Worm (Caenorhabditis elegans) whole organism, L4 larva: Measurements from ENCODE around the gene T08G2.2.

Source experiments
- attf-4 ChIP-seq: sonication (generic microtip); optimal IDR thresholded peaks from 3 replicates; lab custom pipeline; 2017; ENCODE audit warnings: missing biosample characterization, missing genetic modification characterization
- ceh-28 ChIP-seq: fragments of 150-350 bp; optimal IDR thresholded peaks from 2 replicates; lab custom pipeline; 2014; ENCODE audit warnings: missing biosample characterization, missing genetic modification reagents, missing genetic modification characterization
- ces-1 ChIP-seq: fragments of 150-350 bp; sonication (generic microtip); optimal IDR thresholded peaks from 4 replicates; lab custom pipeline; 2014; ENCODE audit warnings: missing biosample characterization, missing genetic modification reagents, missing genetic modification characterization
- daf-12 ChIP-seq: fragments of 150-350 bp; optimal IDR thresholded peaks from 2 replicates; lab custom pipeline; 2014; ENCODE audit warnings: missing biosample characterization, missing genetic modification reagents, missing genetic modification characterization
- fkh-10 ChIP-seq: fragments of 150-350 bp; optimal IDR thresholded peaks from 2 replicates; lab custom pipeline; 2014; ENCODE audit warnings: missing biosample characterization, missing genetic modification reagents, missing genetic modification characterization
- fos-1 ChIP-seq: fragments of 150-350 bp; optimal IDR thresholded peaks from 2 replicates; lab custom pipeline; 2014; ENCODE audit warnings: missing biosample characterization, missing genetic modification characterization
- nhr-237 ChIP-seq: sonication (generic microtip); optimal IDR thresholded peaks from 2 replicates; lab custom pipeline; 2017; ENCODE audit warnings: missing biosample characterization, missing genetic modification characterization
- nhr-77 ChIP-seq: fragments of 150-350 bp; optimal IDR thresholded peaks from 2 replicates; lab custom pipeline; 2014; ENCODE audit warnings: missing biosample characterization, missing genetic modification characterization
- unc-39 ChIP-seq: sonication (generic microtip); optimal IDR thresholded peaks from 2 replicates; lab custom pipeline; 2017; ENCODE audit warnings: missing biosample characterization, missing genetic modification characterization

ce11 chrX:17181220-17181619 lies 27.9 kb downstream of the T08G2.2 start:
- no peak for TF ChIP-seq daf-12 (tag; lab: Kevin White, UChicago)
- TF ChIP-seq fos-1 = no peak
- TF ChIP-seq nhr-237 (tag; lab: Kevin White, UChicago) = no peak
- TF ChIP-seq unc-39 = no peak
- TF ChIP-seq nhr-77 (tag; lab: Kevin White, UChicago) = peak; percentile 93
- no peak for TF ChIP-seq ces-1
- no peak for TF ChIP-seq attf-4 (tag; lab: Kevin White, UChicago)
- TF ChIP-seq ceh-28 (tag; lab: Kevin White, UChicago) = no peak
- TF ChIP-seq fkh-10 (GFP tag; lab: Kevin White, UChicago) = no peak
